Worm (Caenorhabditis elegans): ENCODE measurements around the gene pfd-4.

ce11 chrIV:11298154-11299086 is 16.6 kb upstream of the pfd-4 start, which contains the start of the genes B0035.15 and dnj-1:
- TF ChIP-seq pat-9 (tag; optimal IDR thresholded peaks at IDR 0.05) (no peak), unc-86 (tag; optimal IDR thresholded peaks at IDR 0.05) (no peak), ceh-22 (tag; optimal IDR thresholded peaks at IDR 0.05) (no peak), elt-2 (tag; optimal IDR thresholded peaks at IDR 0.05) (no peak), lim-6 (tag; optimal IDR thresholded peaks at IDR 0.05) (no peak), pha-4 (tag; optimal IDR thresholded peaks at IDR 0.05) (no peak), tbx-2 (tag; optimal IDR thresholded peaks at IDR 0.05) (peak; percentile 21), ets-4 (tag; optimal IDR thresholded peaks at IDR 0.05) (no peak), pqm-1 (tag; optimal IDR thresholded peaks at IDR 0.05) (no peak), C38D4.7 (GFP tag; optimal IDR thresholded peaks at IDR 0.05) (no peak), dmd-4 (tag; optimal IDR thresholded peaks at IDR 0.05; ENCODE audit: borderline replicate concordance) (no peak)

Measured in whole organism, late embryonic.